Worm (Caenorhabditis elegans) whole organism, mixed stage, embryonic: ENCODE data around the gene F11A10.6.
A peak's percentile ranks its signal among the peaks of the same experiment; 100 is the strongest.

Experiments used
- M03D4.4 ChIP-seq: sonication (generic microtip); optimal IDR thresholded peaks from 2 replicates; lab custom pipeline; 2017; ENCODE audit warnings: mild to moderate bottlenecking, missing genetic modification characterization, missing compliant biosample characterization
- bed-3 ChIP-seq: fragments of 200-800 bp; sonication (Bioruptor generic); optimal IDR thresholded peaks from 3 replicates; lab custom pipeline; 2018; ENCODE audit warnings: mild to moderate bottlenecking, missing genetic modification characterization, moderate library complexity, missing compliant biosample characterization
- blmp-1 ChIP-seq: fragments of 150-350 bp; optimal IDR thresholded peaks from 2 replicates; lab custom pipeline; 2014; ENCODE audit warnings: missing biosample characterization, missing genetic modification characterization
- ceh-39 ChIP-seq: fragments of 150-350 bp; optimal IDR thresholded peaks from 2 replicates; lab custom pipeline; 2014; ENCODE audit warnings: missing biosample characterization, missing genetic modification characterization
- ceh-43 ChIP-seq: fragments of 200-800 bp; sonication (Bioruptor generic); optimal IDR thresholded peaks from 2 replicates; lab custom pipeline; 2018; ENCODE audit warnings: mild to moderate bottlenecking, missing genetic modification characterization, moderate library complexity, missing compliant biosample characterization
- ceh-83 ChIP-seq: fragments of 200-800 bp; sonication (Bioruptor generic); optimal IDR thresholded peaks from 2 replicates; lab custom pipeline; 2018; ENCODE audit warnings: mild to moderate bottlenecking, missing genetic modification characterization, missing compliant biosample characterization
- ces-1 ChIP-seq: fragments of 150-350 bp; optimal IDR thresholded peaks from 2 replicates; lab custom pipeline; 2014; ENCODE audit warnings: missing biosample characterization, missing genetic modification reagents, missing genetic modification characterization
- cnd-1 ChIP-seq: fragments of 200-800 bp; sonication (Bioruptor generic); optimal IDR thresholded peaks from 2 replicates; lab custom pipeline; 2018; ENCODE audit warnings: mild to moderate bottlenecking, missing genetic modification characterization, missing compliant biosample characterization
- drap-1 ChIP-seq: fragments of 200-800 bp; sonication (Bioruptor generic); optimal IDR thresholded peaks from 3 replicates; lab custom pipeline; 2018; ENCODE audit warnings: mild to moderate bottlenecking, missing genetic modification characterization, missing compliant biosample characterization
- elt-1 ChIP-seq: sonication (generic microtip); optimal IDR thresholded peaks from 2 replicates; lab custom pipeline; 2017; ENCODE audit warnings: missing genetic modification characterization, mild to moderate bottlenecking, missing compliant biosample characterization, antibody characterized with exemption, moderate library complexity, borderline replicate concordance; ENCODE audit not compliant: insufficient read depth
- elt-3 ChIP-seq: fragments of 150-350 bp; optimal IDR thresholded peaks from 2 replicates; lab custom pipeline; 2014; ENCODE audit warnings: missing biosample characterization, missing genetic modification characterization
- flh-1 ChIP-seq: fragments of 200-800 bp; sonication (Bioruptor generic); optimal IDR thresholded peaks from 2 replicates; lab custom pipeline; 2018; ENCODE audit warnings: mild to moderate bottlenecking, missing genetic modification characterization, moderate library complexity, missing compliant biosample characterization
- ham-2 ChIP-seq: fragments of 200-800 bp; sonication (Bioruptor generic); optimal IDR thresholded peaks from 2 replicates; lab custom pipeline; 2018; ENCODE audit warnings: mild to moderate bottlenecking, missing genetic modification characterization, missing compliant biosample characterization
- hlh-1 ChIP-seq: fragments of 150-350 bp; optimal IDR thresholded peaks from 2 replicates; lab custom pipeline; 2014; ENCODE audit warnings: missing biosample characterization, missing genetic modification reagents, missing genetic modification characterization
- lin-13 ChIP-seq: fragments of 150-350 bp; optimal IDR thresholded peaks from 2 replicates; lab custom pipeline; 2014; ENCODE audit warnings: missing biosample characterization, missing genetic modification characterization
- lin-32 ChIP-seq: fragments of 200-800 bp; sonication (Bioruptor generic); optimal IDR thresholded peaks from 2 replicates; lab custom pipeline; 2018; ENCODE audit warnings: mild to moderate bottlenecking, missing genetic modification characterization, missing compliant biosample characterization
- lsy-2 ChIP-seq: fragments of 150-350 bp; optimal IDR thresholded peaks from 2 replicates; lab custom pipeline; 2014; ENCODE audit warnings: missing biosample characterization, missing genetic modification characterization
- mab-5 ChIP-seq: fragments of 150-350 bp; optimal IDR thresholded peaks from 2 replicates; lab custom pipeline; 2014; ENCODE audit warnings: missing biosample characterization, missing genetic modification characterization
- mep-1 ChIP-seq: fragments of 150-350 bp; optimal IDR thresholded peaks from 2 replicates; lab custom pipeline; 2017; ENCODE audit warnings: missing biosample characterization, missing genetic modification reagents, missing genetic modification characterization, inconsistent platforms
- mls-2 ChIP-seq: sonication (generic microtip); optimal IDR thresholded peaks from 2 replicates; lab custom pipeline; 2016; ENCODE audit warnings: mild to moderate bottlenecking, missing genetic modification characterization, moderate library complexity, missing compliant biosample characterization
- nhr-12 ChIP-seq: fragments of 150-350 bp; optimal IDR thresholded peaks from 2 replicates; lab custom pipeline; 2014; ENCODE audit warnings: missing biosample characterization, missing genetic modification characterization
- nhr-2 ChIP-seq: fragments of 150-350 bp; optimal IDR thresholded peaks from 2 replicates; lab custom pipeline; 2014; ENCODE audit warnings: missing biosample characterization, missing genetic modification characterization
- nhr-237 ChIP-seq: fragments of 150-350 bp; optimal IDR thresholded peaks from 2 replicates; lab custom pipeline; 2014; ENCODE audit warnings: missing biosample characterization, missing genetic modification characterization
- nhr-28 ChIP-seq: fragments of 150-350 bp; optimal IDR thresholded peaks from 2 replicates; lab custom pipeline; 2014; ENCODE audit warnings: missing biosample characterization, missing genetic modification characterization
- nhr-76 ChIP-seq: sonication (generic microtip); optimal IDR thresholded peaks from 2 replicates; lab custom pipeline; 2017; ENCODE audit warnings: missing biosample characterization, missing genetic modification characterization
- pha-4 ChIP-seq: fragments of 150-350 bp; optimal IDR thresholded peaks from 2 replicates; lab custom pipeline; 2018; ENCODE audit warnings: missing biosample characterization, missing genetic modification reagents, missing genetic modification characterization
- sem-2 ChIP-seq: fragments of 200-800 bp; sonication (Bioruptor generic); optimal IDR thresholded peaks from 2 replicates; lab custom pipeline; 2018; ENCODE audit warnings: mild to moderate bottlenecking, missing genetic modification characterization, missing compliant biosample characterization
- snpc-4 ChIP-seq: fragments of 150-350 bp; optimal IDR thresholded peaks from 2 replicates; lab custom pipeline; 2014; ENCODE audit warnings: missing biosample characterization, missing genetic modification characterization
- sptf-1 ChIP-seq: sonication (generic microtip); optimal IDR thresholded peaks from 2 replicates; lab custom pipeline; 2017; ENCODE audit warnings: mild to moderate bottlenecking, missing genetic modification characterization, moderate library complexity, missing compliant biosample characterization
- tbx-8 ChIP-seq: fragments of 200-800 bp; sonication (Bioruptor generic); optimal IDR thresholded peaks from 2 replicates; lab custom pipeline; 2018; ENCODE audit warnings: mild to moderate bottlenecking, missing genetic modification characterization, moderate library complexity, missing compliant biosample characterization
- unc-120 ChIP-seq: sonication (generic microtip); optimal IDR thresholded peaks from 2 replicates; lab custom pipeline; 2017; ENCODE audit warnings: missing genetic modification characterization, missing compliant biosample characterization; ENCODE audit not compliant: poor library complexity, severe bottlenecking
- unc-39 ChIP-seq: fragments of 150-350 bp; optimal IDR thresholded peaks from 2 replicates; lab custom pipeline; 2014; ENCODE audit warnings: missing biosample characterization, missing genetic modification characterization
- unc-62 ChIP-seq: fragments of 150-350 bp; optimal IDR thresholded peaks from 2 replicates; lab custom pipeline; 2014; ENCODE audit warnings: missing biosample characterization, missing genetic modification reagents, missing genetic modification characterization
- zip-8 ChIP-seq: fragments of 150-350 bp; optimal IDR thresholded peaks from 2 replicates; lab custom pipeline; 2014; ENCODE audit warnings: missing biosample characterization, missing genetic modification characterization
- ztf-11 ChIP-seq: fragments of 150-350 bp; optimal IDR thresholded peaks from 2 replicates; lab custom pipeline; 2014; ENCODE audit warnings: missing biosample characterization, missing genetic modification characterization

Gene F11A10.6

DNA sequence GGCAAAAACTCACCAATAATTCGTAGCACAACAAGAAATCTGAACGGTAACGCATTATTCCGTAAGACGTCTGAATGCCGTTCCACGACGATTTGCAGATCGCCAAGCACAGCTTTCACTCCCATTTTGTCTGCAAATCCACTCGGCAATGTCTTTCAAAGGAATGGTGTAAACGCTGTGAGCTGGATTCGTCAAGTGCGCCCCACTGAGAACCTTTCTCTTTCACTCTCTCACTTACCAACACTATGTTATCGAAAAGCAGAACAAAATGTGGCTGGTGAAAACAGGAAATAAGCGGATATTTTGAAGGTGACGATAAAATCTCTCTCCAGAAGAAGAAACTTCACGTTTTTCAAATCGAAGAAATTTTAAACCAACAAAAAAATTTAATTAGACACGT, 553 bp downstream of the F11A10.6 start:
- TF ChIP-seq nhr-237 (tag; lab: Kevin White, UChicago): peak; percentile 11
- TF ChIP-seq ceh-43: no peak
- TF ChIP-seq pha-4: no peak
- TF ChIP-seq ham-2 (GFP tag; lab: Kevin White, UChicago): peak; percentile 36
- TF ChIP-seq nhr-12 (tag; lab: Kevin White, UChicago): no peak
- TF ChIP-seq lin-32: no peak
- no peak for TF ChIP-seq cnd-1 (tag; lab: Kevin White, UChicago)
- no peak for TF ChIP-seq lin-13 (tag; lab: Kevin White, UChicago)
- TF ChIP-seq lsy-2 (tag; lab: Kevin White, UChicago): peak; percentile 28
- no peak for TF ChIP-seq nhr-76
- TF ChIP-seq blmp-1 (tag; lab: Kevin White, UChicago): peak; percentile 58
- no peak for TF ChIP-seq sptf-1 (tag; lab: Kevin White, UChicago)
- TF ChIP-seq elt-1: no peak
- TF ChIP-seq mep-1 (tag; lab: Kevin White, UChicago): peak; percentile 35
- no peak for TF ChIP-seq unc-62 (GFP tag; lab: Kevin White, UChicago)
- no peak for TF ChIP-seq unc-120 (tag; lab: Kevin White, UChicago)

DNA sequence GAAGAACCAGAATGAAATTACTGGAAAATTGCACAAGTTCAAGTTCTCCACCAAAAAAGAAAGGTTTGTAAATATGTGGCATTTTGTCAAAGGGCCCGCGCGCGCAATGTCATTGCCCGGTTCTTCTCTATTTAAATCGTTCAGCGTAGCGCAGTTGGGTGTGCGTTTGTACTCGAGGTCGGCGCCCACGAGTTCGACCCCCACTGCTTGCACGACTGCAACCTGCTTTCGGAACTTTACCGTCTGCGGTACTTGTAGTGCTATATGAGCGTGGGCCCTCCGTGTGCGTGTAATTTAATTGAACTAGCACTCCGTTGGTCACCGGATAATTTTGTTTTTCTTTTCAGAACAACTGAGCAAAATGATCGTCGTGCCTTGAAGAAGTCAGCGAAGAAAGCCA, 3.0 kb downstream of the F11A10.6 start:
- TF ChIP-seq sem-2 (GFP tag; lab: Kevin White, UChicago): peak; percentile 42
- TF ChIP-seq lin-13 (tag; lab: Kevin White, UChicago): no peak
- TF ChIP-seq ham-2 (GFP tag; lab: Kevin White, UChicago): peak; percentile 88
- TF ChIP-seq lin-32: peak; percentile 68
- no peak for TF ChIP-seq zip-8 (tag; lab: Kevin White, UChicago)
- TF ChIP-seq nhr-76: no peak
- TF ChIP-seq nhr-12 (tag; lab: Kevin White, UChicago): no peak
- no peak for TF ChIP-seq ceh-39
- TF ChIP-seq flh-1 (GFP tag; lab: Kevin White, UChicago): peak; percentile 25
- peak; percentile 62 for TF ChIP-seq ceh-43
- peak; percentile 82 for TF ChIP-seq M03D4.4
- TF ChIP-seq sptf-1 (tag; lab: Kevin White, UChicago): peak; percentile 83
- peak; percentile 65 for TF ChIP-seq pha-4
- TF ChIP-seq ztf-11 (tag; lab: Kevin White, UChicago): no peak
- TF ChIP-seq ces-1 (GFP tag; lab: Kevin White, UChicago): no peak
- TF ChIP-seq ceh-83 (GFP tag; lab: Kevin White, UChicago): peak; percentile 80
- TF ChIP-seq snpc-4: no peak
- TF ChIP-seq unc-62 (GFP tag; lab: Kevin White, UChicago): no peak
- no peak for TF ChIP-seq hlh-1
- TF ChIP-seq elt-1: peak; percentile 23
- no peak for TF ChIP-seq nhr-237 (tag; lab: Kevin White, UChicago)
- peak; percentile 75 for TF ChIP-seq drap-1 (GFP tag; lab: Kevin White, UChicago)
- peak; percentile 57 for TF ChIP-seq unc-120 (tag; lab: Kevin White, UChicago)
- no peak for TF ChIP-seq elt-3 (tag; lab: Kevin White, UChicago)
- peak; percentile 77 for TF ChIP-seq tbx-8
- TF ChIP-seq cnd-1 (tag; lab: Kevin White, UChicago): peak; percentile 77
- no peak for TF ChIP-seq mep-1 (tag; lab: Kevin White, UChicago)
- TF ChIP-seq blmp-1 (tag; lab: Kevin White, UChicago): no peak
- no peak for TF ChIP-seq mab-5 (tag; lab: Kevin White, UChicago)
- no peak for TF ChIP-seq nhr-28
- TF ChIP-seq nhr-2 (tag; lab: Kevin White, UChicago): no peak
- TF ChIP-seq unc-39 (tag; lab: Kevin White, UChicago): no peak
- no peak for TF ChIP-seq bed-3 (GFP tag; lab: Kevin White, UChicago)
- peak; percentile 84 for TF ChIP-seq mls-2 (tag; lab: Kevin White, UChicago)
- no peak for TF ChIP-seq lsy-2 (tag; lab: Kevin White, UChicago)

DNA sequence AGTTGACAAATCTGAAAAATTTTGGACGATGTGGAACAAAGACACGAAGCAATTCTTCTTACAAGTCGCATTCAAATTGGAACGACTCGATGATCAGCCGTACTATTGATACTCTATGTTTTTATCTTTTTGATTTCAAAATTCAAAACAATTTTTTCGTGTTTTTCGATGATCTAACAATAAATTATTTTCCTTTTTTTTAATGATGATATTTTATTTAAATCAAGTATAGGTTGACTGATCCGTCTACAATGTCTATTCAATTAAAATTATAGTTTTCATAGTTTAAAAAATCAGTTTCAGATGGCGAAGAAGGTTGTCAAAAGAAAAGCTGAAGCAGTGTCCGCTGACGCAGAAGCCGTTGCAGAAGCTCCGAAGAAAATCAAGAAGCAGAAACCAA, 4.3 kb downstream of the F11A10.6 start, which contains the start of gene rbm-34:
TSS of gene rbm-34 (plus strand) at position 301 of the 400 bp plus-strand sequence.
- TF ChIP-seq zip-8 (tag; lab: Kevin White, UChicago) (no peak), lsy-2 (tag; lab: Kevin White, UChicago) (no peak), ces-1 (GFP tag; lab: Kevin White, UChicago) (no peak), cnd-1 (tag; lab: Kevin White, UChicago) (no peak)
